Fruit fly (Drosophila melanogaster) whole organism, embryonic: ENCODE results near the gene CG10337.
A peak's percentile ranks its signal among the peaks of the same experiment; 100 is the strongest.

Experiments used
- CG1024 ChIP-seq: fragments of 200-800 bp; sonication (Bioruptor generic); IDR thresholded peaks from 2 replicates; pipeline ENCODE4 v1.3.6; 2022; ENCODE audit warnings: missing biosample characterization, missing genetic modification characterization
- CG10543 ChIP-seq: fragments of 200-800 bp; sonication (Bioruptor generic); optimal IDR thresholded peaks from 3 replicates; lab custom pipeline; 2017; ENCODE audit warnings: missing biosample characterization, mild to moderate bottlenecking, missing genetic modification characterization, moderate library complexity
- CG14710 ChIP-seq: fragments of 200-800 bp; sonication (Bioruptor generic); optimal IDR thresholded peaks from 3 replicates; lab custom pipeline; 2019; ENCODE audit warnings: missing biosample characterization, mild to moderate bottlenecking, missing genetic modification characterization, moderate library complexity
- CG17359 ChIP-seq: fragments of 200-800 bp; sonication (Bioruptor generic); optimal IDR thresholded peaks from 3 replicates; lab custom pipeline; 2018; ENCODE audit warnings: missing biosample characterization, mild to moderate bottlenecking, missing genetic modification characterization, moderate library complexity
- CG17361 ChIP-seq: fragments of 200-800 bp; sonication (Bioruptor generic); IDR thresholded peaks from 3 replicates; pipeline ENCODE4 v1.3.6; 2022; ENCODE audit warnings: missing biosample characterization, missing genetic modification characterization
- CG17612 ChIP-seq: fragments of 200-800 bp; sonication (Bioruptor generic); IDR thresholded peaks from 2 replicates; pipeline ENCODE4 v1.3.6; 2022; ENCODE audit warnings: missing biosample characterization, missing genetic modification characterization
- CG17802 ChIP-seq: fragments of 200-800 bp; sonication (Bioruptor generic); optimal IDR thresholded peaks from 2 replicates; lab custom pipeline; 2018; ENCODE audit warnings: missing biosample characterization, mild to moderate bottlenecking, missing genetic modification characterization, moderate library complexity
- CG1832 ChIP-seq: fragments of 200-800 bp; sonication (Bioruptor generic); optimal IDR thresholded peaks from 2 replicates; lab custom pipeline; 2017; ENCODE audit warnings: missing biosample characterization, mild to moderate bottlenecking, missing genetic modification characterization, inconsistent platforms
- CG2116 ChIP-seq: fragments of 200-800 bp; sonication (Bioruptor generic); optimal IDR thresholded peaks from 3 replicates; lab custom pipeline; 2018; ENCODE audit warnings: missing biosample characterization, mild to moderate bottlenecking, missing genetic modification characterization
- CG2678 ChIP-seq: fragments of 200-800 bp; sonication (Bioruptor generic); optimal IDR thresholded peaks from 3 replicates; lab custom pipeline; 2019; ENCODE audit warnings: missing biosample characterization, mild to moderate bottlenecking, missing genetic modification characterization, moderate library complexity
- CG2889 ChIP-seq: fragments of 200-800 bp; sonication (Bioruptor generic); IDR thresholded peaks from 3 replicates; pipeline ENCODE4 v1.3.6; 2022; ENCODE audit warnings: missing biosample characterization, missing genetic modification characterization
- CG31224 ChIP-seq: fragments of 200-800 bp; sonication (Bioruptor generic); IDR thresholded peaks from 2 replicates; pipeline ENCODE4 v1.3.6; 2022; ENCODE audit warnings: missing biosample characterization, missing genetic modification characterization
- CG31365 ChIP-seq: fragments of 200-800 bp; sonication (Bioruptor generic); optimal IDR thresholded peaks from 2 replicates; lab custom pipeline; 2018; ENCODE audit warnings: missing biosample characterization, mild to moderate bottlenecking, missing genetic modification characterization
- CG32767 ChIP-seq: fragments of 200-800 bp; sonication (Bioruptor generic); IDR thresholded peaks from 2 replicates; pipeline ENCODE4 v1.3.6; 2022; ENCODE audit warnings: missing biosample characterization, missing genetic modification characterization
- CG5180 ChIP-seq: fragments of 200-800 bp; sonication (Bioruptor generic); optimal IDR thresholded peaks from 3 replicates; lab custom pipeline; 2017; ENCODE audit warnings: missing biosample characterization, missing genetic modification characterization, mild to moderate bottlenecking, moderate library complexity, missing genetic modification reagents
- CG7745 ChIP-seq: fragments of 200-800 bp; sonication (Bioruptor generic); optimal IDR thresholded peaks from 2 replicates; lab custom pipeline; 2018; ENCODE audit warnings: missing biosample characterization, mild to moderate bottlenecking, missing genetic modification characterization, moderate library complexity
- CG9215 ChIP-seq: fragments of 200-800 bp; sonication (Bioruptor generic); IDR thresholded peaks from 2 replicates; pipeline ENCODE4 v1.3.6; 2022; ENCODE audit warnings: missing biosample characterization, missing genetic modification characterization
- CG9817 ChIP-seq: fragments of 200-800 bp; sonication (Bioruptor generic); optimal IDR thresholded peaks from 2 replicates; lab custom pipeline; 2018; ENCODE audit warnings: missing biosample characterization, mild to moderate bottlenecking, missing genetic modification characterization, moderate library complexity
- D19A ChIP-seq: fragments of 200-800 bp; optimal IDR thresholded peaks from 3 replicates; lab custom pipeline; 2019; ENCODE audit warnings: missing biosample characterization, mild to moderate bottlenecking, missing genetic modification characterization, moderate library complexity
- Dbx ChIP-seq: fragments of 200-800 bp; sonication (Bioruptor generic); IDR thresholded peaks from 3 replicates; pipeline ENCODE4 v1.3.6; 2022; ENCODE audit warnings: missing biosample characterization, missing genetic modification characterization
- Dip3 ChIP-seq: fragments of 200-800 bp; sonication (Bioruptor generic); optimal IDR thresholded peaks from 3 replicates; lab custom pipeline; 2016; ENCODE audit warnings: missing biosample characterization, missing genetic modification characterization
- Elba2 ChIP-seq: fragments of 200-800 bp; sonication (Bioruptor generic); optimal IDR thresholded peaks from 3 replicates; lab custom pipeline; 2016; ENCODE audit warnings: missing biosample characterization, missing genetic modification characterization
- HmgD ChIP-seq: fragments of 200-800 bp; sonication (Bioruptor generic); optimal IDR thresholded peaks from 3 replicates; lab custom pipeline; 2016; ENCODE audit warnings: missing biosample characterization, missing genetic modification characterization
- Kr ChIP-seq: fragments of 200-800 bp; sonication (Bioruptor generic); optimal IDR thresholded peaks from 2 replicates; lab custom pipeline; 2017; ENCODE audit warnings: missing biosample characterization, mild to moderate bottlenecking, missing genetic modification characterization
- Myb ChIP-seq: fragments of 200-800 bp; sonication (Bioruptor generic); optimal IDR thresholded peaks from 2 replicates; lab custom pipeline; 2016; ENCODE audit warnings: missing biosample characterization, missing genetic modification characterization
- NC2α ChIP-seq: fragments of 200-800 bp; sonication (Bioruptor generic); optimal IDR thresholded peaks from 2 replicates; lab custom pipeline; 2016; ENCODE audit warnings: missing biosample characterization, missing genetic modification characterization
- Neu2 ChIP-seq: fragments of 200-800 bp; sonication (Bioruptor generic); optimal IDR thresholded peaks from 3 replicates; lab custom pipeline; 2016; ENCODE audit warnings: missing biosample characterization, missing genetic modification characterization, borderline replicate concordance
- Nf-YC ChIP-seq: fragments of 200-800 bp; optimal IDR thresholded peaks from 3 replicates; lab custom pipeline; 2019; ENCODE audit warnings: missing biosample characterization, mild to moderate bottlenecking, missing genetic modification characterization, moderate library complexity
- Tbp ChIP-seq: fragments of >200 bp; optimal IDR thresholded peaks from 2 replicates; lab custom pipeline; 2018; ENCODE audit warnings: missing biosample characterization, missing genetic modification characterization
- Trl ChIP-seq, 3 experiments: fragments of >200 bp in 2 of 3; fragments of 200-800 bp in 1 of 3; sonication (Bioruptor generic) in 1 of 3; optimal IDR thresholded peaks; 2 replicates in 1 of 3; 3 replicates in 2 of 3; lab custom pipeline; 2016 to 2017; ENCODE audit warnings: missing biosample characterization in 1 of 3, missing genetic modification characterization in 1 of 3
- Xbp1 ChIP-seq: fragments of 200-800 bp; sonication (Bioruptor generic); optimal IDR thresholded peaks from 3 replicates; lab custom pipeline; 2016; ENCODE audit warnings: missing biosample characterization, mild to moderate bottlenecking, missing genetic modification characterization
- bbx ChIP-seq: fragments of 200-800 bp; sonication (Bioruptor generic); IDR thresholded peaks from 2 replicates; pipeline ENCODE4 v1.3.6; 2022; ENCODE audit warnings: missing biosample characterization, missing genetic modification characterization; ENCODE audit not compliant: partially characterized antibody
- cad ChIP-seq: fragments of >200 bp; optimal IDR thresholded peaks from 2 replicates; lab custom pipeline; 2017; ENCODE audit warnings: missing biosample characterization, missing genetic modification characterization
- chn ChIP-seq: fragments of 200-800 bp; sonication (Bioruptor generic); optimal IDR thresholded peaks from 2 replicates; lab custom pipeline; 2016; ENCODE audit warnings: missing biosample characterization, missing genetic modification characterization
- crc ChIP-seq: fragments of 200-800 bp; sonication (Bioruptor generic); optimal IDR thresholded peaks from 2 replicates; lab custom pipeline; 2016; ENCODE audit warnings: missing biosample characterization, missing genetic modification characterization
- crol ChIP-seq: fragments of 200-800 bp; sonication (Bioruptor generic); IDR thresholded peaks from 2 replicates; pipeline ENCODE4 v1.3.6; 2022; ENCODE audit warnings: missing biosample characterization, missing genetic modification characterization
- da ChIP-seq: fragments of 200-800 bp; sonication (Bioruptor generic); optimal IDR thresholded peaks from 2 replicates; lab custom pipeline; 2016; ENCODE audit warnings: missing biosample characterization, missing genetic modification characterization
- dmrt99B ChIP-seq: fragments of 200-800 bp; sonication (Bioruptor generic); optimal IDR thresholded peaks from 2 replicates; lab custom pipeline; 2018; ENCODE audit warnings: missing biosample characterization, mild to moderate bottlenecking, missing genetic modification characterization, moderate library complexity
- en ChIP-seq: fragments of 200-800 bp; sonication (Bioruptor generic); optimal IDR thresholded peaks from 2 replicates; lab custom pipeline; 2016; ENCODE audit warnings: missing biosample characterization, missing genetic modification characterization
- esg ChIP-seq: fragments of 200-800 bp; sonication (Bioruptor generic); conservative IDR thresholded peaks from 2 replicates; pipeline ENCODE4 v1.3.6; 2022; ENCODE audit warnings: missing biosample characterization, missing genetic modification characterization
- exex ChIP-seq: fragments of 200-800 bp; sonication (Bioruptor generic); optimal IDR thresholded peaks from 4 replicates; lab custom pipeline; 2018; ENCODE audit warnings: missing biosample characterization, mild to moderate bottlenecking, missing genetic modification characterization, moderate library complexity
- eyg ChIP-seq: fragments of 200-800 bp; sonication (Bioruptor generic); optimal IDR thresholded peaks from 3 replicates; lab custom pipeline; 2016; ENCODE audit warnings: missing biosample characterization, missing genetic modification characterization
- fd96Cb ChIP-seq: fragments of 200-800 bp; sonication (Bioruptor generic); optimal IDR thresholded peaks from 2 replicates; lab custom pipeline; 2018; ENCODE audit warnings: missing biosample characterization, mild to moderate bottlenecking, missing genetic modification characterization, moderate library complexity
- gsb-n ChIP-seq: fragments of 200-800 bp; sonication (Bioruptor generic); optimal IDR thresholded peaks from 3 replicates; lab custom pipeline; 2018; ENCODE audit warnings: missing biosample characterization, mild to moderate bottlenecking, missing genetic modification characterization
- onecut ChIP-seq: fragments of 200-800 bp; sonication (Bioruptor generic); IDR thresholded peaks from 2 replicates; pipeline ENCODE4 v1.3.6; 2022; ENCODE audit warnings: missing biosample characterization, missing genetic modification characterization
- peb ChIP-seq: fragments of 200-800 bp; sonication (Bioruptor generic); IDR thresholded peaks from 2 replicates; pipeline ENCODE4 v1.3.6; 2022; ENCODE audit warnings: missing biosample characterization, missing genetic modification characterization
- ro ChIP-seq: fragments of 200-800 bp; sonication (Bioruptor generic); IDR thresholded peaks from 2 replicates; pipeline ENCODE4 v1.3.6; 2022; ENCODE audit warnings: missing biosample characterization, missing genetic modification characterization
- slp2 ChIP-seq: fragments of 200-800 bp; sonication (Bioruptor generic); optimal IDR thresholded peaks from 2 replicates; lab custom pipeline; 2016; ENCODE audit warnings: missing biosample characterization, missing genetic modification characterization
- tio ChIP-seq: fragments of 200-800 bp; sonication (Bioruptor generic); optimal IDR thresholded peaks from 2 replicates; lab custom pipeline; 2017; ENCODE audit warnings: missing biosample characterization, missing genetic modification characterization, inconsistent platforms
- ttk ChIP-seq: fragments of 200-800 bp; sonication (Bioruptor generic); IDR thresholded peaks from 2 replicates; pipeline ENCODE4 v2.1.2; 2022; ENCODE audit warnings: missing biosample characterization, missing genetic modification characterization

CG10337 gene

dm6 chr2L:19575626-19576298 lies 29.0 kb upstream of the CG10337 start (continued):
- peak; percentile 92 for TF ChIP-seq CG2889 (GFP tag; lab: Robert Waterston, UW)
- peak; percentile 95 for TF ChIP-seq crc (GFP tag; lab: Kevin White, UChicago)
- TF ChIP-seq chn (GFP tag; lab: Kevin White, UChicago) = peak; percentile 98
- TF ChIP-seq da (GFP tag; lab: Kevin White, UChicago) = peak; percentile 94
- TF ChIP-seq CG17361 = peak; percentile 99
- TF ChIP-seq Dbx (GFP tag; lab: Robert Waterston, UW) = peak; percentile 94
- peak; percentile 76 for TF ChIP-seq ro (GFP tag; lab: Robert Waterston, UW)
- TF ChIP-seq Kr (GFP tag; lab: Kevin White, UChicago) = no peak
- peak; percentile 94 for TF ChIP-seq NC2α (GFP tag; lab: Kevin White, UChicago)
- peak; percentile 97 for TF ChIP-seq tio (GFP tag; lab: Kevin White, UChicago)
- peak; percentile 91 for TF ChIP-seq Neu2
- peak; percentile 94 for TF ChIP-seq CG31224 (GFP tag; lab: Robert Waterston, UW)
- peak; percentile 97 for TF ChIP-seq slp2
- peak; percentile 93 for TF ChIP-seq CG10543
- peak; percentile 97 for TF ChIP-seq esg (GFP tag; lab: Robert Waterston, UW)
- peak; percentile 97 for TF ChIP-seq Xbp1 (GFP tag; lab: Kevin White, UChicago)
- peak; percentile 92 for TF ChIP-seq D19A (tag; lab: Kevin White, UChicago)
- TF ChIP-seq eyg = peak; percentile 95
- no peak for TF ChIP-seq CG7745 (tag; lab: Kevin White, UChicago)
- peak; percentile 67 for TF ChIP-seq crol (GFP tag; lab: Robert Waterston, UW)
- peak; percentile 89 for TF ChIP-seq Nf-YC (tag; lab: Kevin White, UChicago)
- peak; percentile 90 for TF ChIP-seq CG17612 (GFP tag; lab: Robert Waterston, UW)
- peak; percentile 87 for TF ChIP-seq Myb (GFP tag; lab: Kevin White, UChicago)
- peak; percentile 77 for TF ChIP-seq CG1832 (GFP tag; lab: Kevin White, UChicago)
- TF ChIP-seq CG1024 (GFP tag; lab: Robert Waterston, UW) = peak; percentile 68
- peak; percentile 85 for TF ChIP-seq ttk
- TF ChIP-seq CG9817 = peak; percentile 92
- TF ChIP-seq dmrt99B (tag; lab: Kevin White, UChicago) = peak; percentile 97
- TF ChIP-seq bbx (GFP tag; lab: Robert Waterston, UW) = peak; percentile 32; the same call in 1 of the 2 replicates
- TF ChIP-seq CG9215 (GFP tag; lab: Robert Waterston, UW) = peak; percentile 95
- TF ChIP-seq gsb-n = peak; percentile 96
- peak; percentile 87 for TF ChIP-seq CG2116 (GFP tag; lab: Kevin White, UChicago)
- TF ChIP-seq CG2678 (tag; lab: Kevin White, UChicago) = peak; percentile 98
- TF ChIP-seq cad (GFP tag; lab: Kevin White, UChicago) = no peak
- peak; percentile 59; the same call in 1 of the 2 replicates for TF ChIP-seq CG32767
- peak; percentile 87 for TF ChIP-seq CG17802 (tag; lab: Kevin White, UChicago)
- peak; percentile 63 for TF ChIP-seq HmgD (GFP tag; lab: Kevin White, UChicago)
- TF ChIP-seq fd96Cb (tag; lab: Kevin White, UChicago) = peak; percentile 97
- TF ChIP-seq Dip3 (GFP tag; lab: Kevin White, UChicago) = peak; percentile 97
- peak; percentile 94 for TF ChIP-seq en (GFP tag; lab: Kevin White, UChicago)
- TF ChIP-seq Elba2 (GFP tag; lab: Kevin White, UChicago) = peak; percentile 71
- peak; percentile 73 for TF ChIP-seq onecut (GFP tag; lab: Robert Waterston, UW)
- TF ChIP-seq Tbp (GFP tag; lab: Kevin White, UChicago) = peak; percentile 50
- peak; percentile 67 for TF ChIP-seq exex (tag; lab: Kevin White, UChicago)
- TF ChIP-seq CG31365 (tag; lab: Kevin White, UChicago) = peak; percentile 75
- peak; percentile 89 for TF ChIP-seq peb
- TF ChIP-seq CG14710 (tag; lab: Kevin White, UChicago) = peak; percentile 94
- TF ChIP-seq CG17359 (tag; lab: Kevin White, UChicago) = peak; percentile 93
- peak; percentile 84 for TF ChIP-seq CG5180 (GFP tag; lab: Kevin White, UChicago)
- TF ChIP-seq Trl (optimal IDR thresholded peaks at IDR 0.05; lab: Kevin White, UChicago) = peak; percentile 84 to 89
- TF ChIP-seq Trl (GFP tag; optimal IDR thresholded peaks at IDR 0.05; lab: Kevin White, UChicago) = peak; percentile 92
